Fruit fly (Drosophila melanogaster): ENCODE data around the gene Neto.

DNA sequence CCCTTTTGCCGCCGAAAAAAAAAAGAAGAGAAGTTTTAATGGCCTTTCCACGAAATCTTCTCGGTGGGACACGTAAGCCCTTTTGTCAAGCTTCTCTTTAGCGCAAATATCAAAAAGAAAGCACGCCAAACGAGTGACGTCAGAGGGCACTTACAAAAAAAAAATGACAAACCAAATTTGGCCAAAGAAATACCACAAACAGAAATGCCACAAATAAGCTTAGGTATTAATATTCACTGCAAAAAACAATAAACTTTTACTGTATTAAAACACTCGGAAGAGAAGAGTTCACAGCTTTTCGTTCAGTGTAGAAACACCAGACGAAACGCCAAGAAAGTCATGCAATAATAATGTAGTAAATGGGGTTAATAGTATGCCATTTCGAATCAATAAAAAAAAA lies 122.4 kb downstream of the Neto start:
- TF ChIP-seq N (GFP tag; optimal IDR thresholded peaks at IDR 0.05), result no peak
- no peak for TF ChIP-seq tai (GFP tag; optimal IDR thresholded peaks at IDR 0.05)
- no peak for TF ChIP-seq Jra (GFP tag; optimal IDR thresholded peaks at IDR 0.05)
- no peak for TF ChIP-seq Myc (optimal IDR thresholded peaks at IDR 0.05)
- no peak for TF ChIP-seq Mio (GFP tag; optimal IDR thresholded peaks at IDR 0.05)
- TF ChIP-seq Dfd (GFP tag; optimal IDR thresholded peaks at IDR 0.05), result no peak
- peak; percentile 41 for TF ChIP-seq br (GFP tag; optimal IDR thresholded peaks at IDR 0.05)
- no peak for TF ChIP-seq OdsH (GFP tag; optimal IDR thresholded peaks at IDR 0.05)
- no peak for TF ChIP-seq sage (GFP tag; optimal IDR thresholded peaks at IDR 0.05)
- no peak for TF ChIP-seq HLH106 (tag; optimal IDR thresholded peaks at IDR 0.05)
- TF ChIP-seq psq (GFP tag; optimal IDR thresholded peaks at IDR 0.05), result peak; percentile 25
- peak; percentile 16 for TF ChIP-seq rgr (GFP tag; optimal IDR thresholded peaks at IDR 0.05)
- TF ChIP-seq Rel (GFP tag; optimal IDR thresholded peaks at IDR 0.05), result no peak
- no peak for TF ChIP-seq Rel (tag; optimal IDR thresholded peaks at IDR 0.05)
- TF ChIP-seq h (GFP tag; optimal IDR thresholded peaks at IDR 0.05), result peak; percentile 32
